Fruit fly (Drosophila melanogaster) whole organism, embryonic: ENCODE data around the gene CG33791.

Source experiments
- Adf1 ChIP-seq: fragments of 200-800 bp; sonication (Bioruptor generic); IDR thresholded peaks from 2 replicates; pipeline ENCODE4 v1.3.6; 2022; ENCODE audit warnings: missing biosample characterization, missing genetic modification characterization
- Bgb ChIP-seq: fragments of 200-800 bp; sonication (Bioruptor generic); IDR thresholded peaks from 2 replicates; pipeline ENCODE4 v1.3.6; 2022; ENCODE audit warnings: missing biosample characterization, missing genetic modification characterization; ENCODE audit not compliant: partially characterized antibody
- C15 ChIP-seq: fragments of 200-800 bp; sonication (Bioruptor generic); IDR thresholded peaks from 3 replicates; pipeline ENCODE4 v1.3.6; 2022; ENCODE audit warnings: missing biosample characterization, missing genetic modification characterization
- CG10267 ChIP-seq: fragments of 200-800 bp; sonication (Bioruptor generic); optimal IDR thresholded peaks from 2 replicates; lab custom pipeline; 2018; ENCODE audit warnings: missing biosample characterization, mild to moderate bottlenecking, missing genetic modification characterization, moderate library complexity
- CG10366 ChIP-seq: fragments of 200-800 bp; sonication (Bioruptor generic); IDR thresholded peaks from 2 replicates; pipeline ENCODE4 v1.3.6; 2022; ENCODE audit warnings: missing biosample characterization, missing genetic modification characterization
- CG10543 ChIP-seq: fragments of 200-800 bp; sonication (Bioruptor generic); optimal IDR thresholded peaks from 3 replicates; lab custom pipeline; 2017; ENCODE audit warnings: missing biosample characterization, mild to moderate bottlenecking, missing genetic modification characterization, moderate library complexity
- CG12155 ChIP-seq: fragments of 200-800 bp; sonication (Bioruptor generic); optimal IDR thresholded peaks from 3 replicates; lab custom pipeline; 2016; ENCODE audit warnings: missing biosample characterization, missing genetic modification characterization
- CG13624 ChIP-seq: fragments of 200-800 bp; sonication (Bioruptor generic); optimal IDR thresholded peaks from 2 replicates; lab custom pipeline; 2016; ENCODE audit warnings: missing biosample characterization, missing genetic modification characterization
- CG15514 ChIP-seq: fragments of 200-800 bp; sonication (Bioruptor generic); optimal IDR thresholded peaks from 3 replicates; lab custom pipeline; 2017; ENCODE audit warnings: missing biosample characterization, missing genetic modification characterization, mild to moderate bottlenecking, moderate library complexity, missing genetic modification reagents
- CG16779 ChIP-seq: fragments of 200-800 bp; sonication (Bioruptor generic); IDR thresholded peaks from 2 replicates; pipeline ENCODE4 v1.3.6; 2022; ENCODE audit warnings: missing biosample characterization, missing genetic modification characterization
- CG17829 ChIP-seq: fragments of 200-800 bp; optimal IDR thresholded peaks from 2 replicates; lab custom pipeline; 2019; ENCODE audit warnings: missing biosample characterization, mild to moderate bottlenecking, missing genetic modification characterization, moderate library complexity
- CG18619 ChIP-seq: fragments of 200-800 bp; sonication (Bioruptor generic); optimal IDR thresholded peaks from 3 replicates; lab custom pipeline; 2017; ENCODE audit warnings: missing biosample characterization, mild to moderate bottlenecking, missing genetic modification characterization
- CG30020 ChIP-seq: fragments of 200-800 bp; optimal IDR thresholded peaks from 2 replicates; lab custom pipeline; 2019; ENCODE audit warnings: missing biosample characterization, mild to moderate bottlenecking, missing genetic modification characterization, moderate library complexity
- CG3847 ChIP-seq: fragments of 200-800 bp; sonication (Bioruptor generic); IDR thresholded peaks from 2 replicates; pipeline ENCODE4 v1.3.6; 2022; ENCODE audit warnings: missing biosample characterization, missing genetic modification characterization
- CG4617 ChIP-seq: fragments of 200-800 bp; sonication (Bioruptor generic); optimal IDR thresholded peaks from 3 replicates; lab custom pipeline; 2016; ENCODE audit warnings: missing biosample characterization, missing genetic modification characterization, borderline replicate concordance
- CG6272 ChIP-seq: fragments of 200-800 bp; sonication (Bioruptor generic); IDR thresholded peaks from 2 replicates; pipeline ENCODE4 v1.3.6; 2022; ENCODE audit warnings: missing biosample characterization, missing genetic modification characterization
- CG7987 ChIP-seq: fragments of 200-800 bp; sonication (Bioruptor generic); optimal IDR thresholded peaks from 2 replicates; lab custom pipeline; 2018; ENCODE audit warnings: missing biosample characterization, mild to moderate bottlenecking, missing genetic modification characterization, moderate library complexity
- CG9932 ChIP-seq: fragments of 200-800 bp; sonication (Bioruptor generic); IDR thresholded peaks from 2 replicates; pipeline ENCODE4 v1.3.6; 2022; ENCODE audit warnings: missing biosample characterization, missing genetic modification characterization
- CoRest ChIP-seq: fragments of 200-800 bp; sonication (Bioruptor generic); optimal IDR thresholded peaks from 3 replicates; lab custom pipeline; 2018; ENCODE audit warnings: missing biosample characterization, mild to moderate bottlenecking, missing genetic modification characterization, moderate library complexity
- Dp ChIP-seq: fragments of 200-800 bp; sonication (Bioruptor generic); optimal IDR thresholded peaks from 2 replicates; lab custom pipeline; 2018; ENCODE audit warnings: missing biosample characterization, mild to moderate bottlenecking, missing genetic modification characterization, moderate library complexity
- Drgx ChIP-seq: fragments of 200-800 bp; sonication (Bioruptor generic); IDR thresholded peaks from 2 replicates; pipeline ENCODE4 v1.3.6; 2022; ENCODE audit warnings: missing biosample characterization, missing genetic modification characterization
- Gug ChIP-seq: fragments of 200-800 bp; sonication (Bioruptor generic); IDR thresholded peaks from 4 replicates; pipeline ENCODE4 v1.3.6; 2022; ENCODE audit warnings: missing biosample characterization, missing genetic modification characterization
- HLH4C ChIP-seq: fragments of 200-800 bp; sonication (Bioruptor generic); IDR thresholded peaks from 3 replicates; pipeline ENCODE4 v1.3.6; 2022; ENCODE audit warnings: missing biosample characterization, missing genetic modification characterization; ENCODE audit not compliant: partially characterized antibody
- Hmr ChIP-seq: fragments of 200-800 bp; sonication (Bioruptor generic); optimal IDR thresholded peaks from 3 replicates; lab custom pipeline; 2017; ENCODE audit warnings: mild to moderate bottlenecking, missing biosample characterization, missing genetic modification reagents, missing genetic modification characterization
- Hr3 ChIP-seq: fragments of 200-800 bp; sonication (Bioruptor generic); optimal IDR thresholded peaks from 3 replicates; lab custom pipeline; 2016; ENCODE audit warnings: missing biosample characterization, missing genetic modification characterization
- MESR4 ChIP-seq: fragments of 200-800 bp; sonication (Bioruptor generic); optimal IDR thresholded peaks from 2 replicates; lab custom pipeline; 2018; ENCODE audit warnings: missing biosample characterization, mild to moderate bottlenecking, missing genetic modification characterization, moderate library complexity
- Neu2 ChIP-seq: fragments of 200-800 bp; sonication (Bioruptor generic); optimal IDR thresholded peaks from 3 replicates; lab custom pipeline; 2016; ENCODE audit warnings: missing biosample characterization, missing genetic modification characterization, borderline replicate concordance
- Nf-YC ChIP-seq: fragments of 200-800 bp; optimal IDR thresholded peaks from 3 replicates; lab custom pipeline; 2019; ENCODE audit warnings: missing biosample characterization, mild to moderate bottlenecking, missing genetic modification characterization, moderate library complexity
- Opbp ChIP-seq: fragments of 200-800 bp; sonication (Bioruptor generic); IDR thresholded peaks from 3 replicates; pipeline ENCODE4 v1.3.6; 2022; ENCODE audit warnings: missing biosample characterization, missing genetic modification characterization; ENCODE audit not compliant: partially characterized antibody
- Pdp1 ChIP-seq, 2 experiments: fragments of 200-800 bp; sonication (Bioruptor generic); optimal IDR thresholded peaks; 3 replicates each; lab custom pipeline; 2016; ENCODE audit warnings: missing biosample characterization in 2 of 2, missing genetic modification characterization in 2 of 2, mild to moderate bottlenecking in 1 of 2, moderate library complexity in 1 of 2
- Sry-β ChIP-seq: fragments of 200-800 bp; sonication (Bioruptor generic); optimal IDR thresholded peaks from 2 replicates; lab custom pipeline; 2018; ENCODE audit warnings: missing biosample characterization, mild to moderate bottlenecking, missing genetic modification characterization, moderate library complexity
- Sry-δ ChIP-seq: fragments of 200-800 bp; sonication (Bioruptor generic); optimal IDR thresholded peaks from 2 replicates; lab custom pipeline; 2016; ENCODE audit warnings: missing biosample characterization, missing genetic modification characterization
- az2 ChIP-seq: fragments of 200-800 bp; sonication (Bioruptor generic); optimal IDR thresholded peaks from 3 replicates; lab custom pipeline; 2016; ENCODE audit warnings: missing biosample characterization, missing genetic modification characterization
- bsh ChIP-seq, 2 experiments: fragments of 200-800 bp; sonication (Bioruptor generic); optimal IDR thresholded peaks; 2 replicates each; lab custom pipeline; 2017 to 2018; ENCODE audit warnings: mild to moderate bottlenecking in 2 of 2, missing biosample characterization in 2 of 2, missing genetic modification characterization in 2 of 2, moderate library complexity in 1 of 2
- cwo ChIP-seq: fragments of 200-800 bp; sonication (Bioruptor generic); optimal IDR thresholded peaks from 3 replicates; lab custom pipeline; 2017; ENCODE audit warnings: missing biosample characterization, missing genetic modification characterization, mild to moderate bottlenecking, moderate library complexity, missing genetic modification reagents
- gsb-n ChIP-seq: fragments of 200-800 bp; sonication (Bioruptor generic); optimal IDR thresholded peaks from 3 replicates; lab custom pipeline; 2018; ENCODE audit warnings: missing biosample characterization, mild to moderate bottlenecking, missing genetic modification characterization
- hkb ChIP-seq, 2 experiments: fragments of 200-800 bp in 1 of 2; fragments of >200 bp in 1 of 2; sonication (Bioruptor generic) in 1 of 2; IDR thresholded peaks in 1 of 2; optimal IDR thresholded peaks in 1 of 2; 2 replicates each; pipeline versions ENCODE4 v1.3.6 to Lab custom; 2017 to 2022; ENCODE audit warnings: missing biosample characterization in 1 of 2, missing genetic modification characterization in 1 of 2
- ind ChIP-seq: fragments of 200-800 bp; sonication (Bioruptor generic); optimal IDR thresholded peaks from 3 replicates; lab custom pipeline; 2016; ENCODE audit warnings: missing biosample characterization, missing genetic modification characterization
- insv ChIP-seq, 2 experiments: fragments of 200-800 bp; sonication (Bioruptor generic); optimal IDR thresholded peaks; 3 replicates each; lab custom pipeline; 2016 to 2018; ENCODE audit warnings: missing biosample characterization in 2 of 2, missing genetic modification characterization in 2 of 2
- inv ChIP-seq: fragments of 200-800 bp; sonication (Bioruptor generic); IDR thresholded peaks from 2 replicates; pipeline ENCODE4 v1.3.6; 2022; ENCODE audit warnings: missing biosample characterization, missing genetic modification characterization; ENCODE audit not compliant: partially characterized antibody
- luna ChIP-seq: fragments of 200-800 bp; sonication (Bioruptor generic); optimal IDR thresholded peaks from 2 replicates; lab custom pipeline; 2016; ENCODE audit warnings: missing biosample characterization, missing genetic modification characterization
- mam ChIP-seq: fragments of 200-800 bp; sonication (Bioruptor generic); optimal IDR thresholded peaks from 3 replicates; lab custom pipeline; 2016; ENCODE audit warnings: missing biosample characterization, missing genetic modification characterization
- phol ChIP-seq: fragments of 200-800 bp; sonication (Bioruptor generic); optimal IDR thresholded peaks from 3 replicates; lab custom pipeline; 2018; ENCODE audit warnings: missing biosample characterization, mild to moderate bottlenecking, missing genetic modification characterization, moderate library complexity
- pzg ChIP-seq: fragments of 200-800 bp; sonication (Bioruptor generic); optimal IDR thresholded peaks from 3 replicates; lab custom pipeline; 2018; ENCODE audit warnings: missing biosample characterization, mild to moderate bottlenecking, missing genetic modification characterization, moderate library complexity
- row ChIP-seq: fragments of 200-800 bp; sonication (Bioruptor generic); IDR thresholded peaks from 3 replicates; pipeline ENCODE4 v1.3.6; 2022; ENCODE audit warnings: missing biosample characterization, missing genetic modification characterization
- sens ChIP-seq: fragments of 200-800 bp; sonication (Bioruptor generic); peaks from one replicate; lab custom pipeline; 2016; ENCODE audit warnings: missing biosample characterization, missing genetic modification characterization
- sisA ChIP-seq: fragments of 200-800 bp; sonication (Bioruptor generic); IDR thresholded peaks from 2 replicates; pipeline ENCODE4 v1.3.6; 2022; ENCODE audit warnings: missing biosample characterization, missing genetic modification characterization
- zen ChIP-seq: fragments of 200-800 bp; sonication (Bioruptor generic); optimal IDR thresholded peaks from 3 replicates; lab custom pipeline; 2018; ENCODE audit warnings: missing biosample characterization, mild to moderate bottlenecking, missing genetic modification characterization, moderate library complexity

CG33791 gene

dm6 chr3L:1618116-1618727 is 15.5 kb downstream of the CG33791 start, which contains the start of the genes CG13926, ABCB7 and CG33230 (continued):
- TF ChIP-seq CG10366 (GFP tag; lab: Robert Waterston, UW) (no peak), Nf-YC (tag; lab: Kevin White, UChicago) (peak; percentile 46), CG9932 (GFP tag; lab: Robert Waterston, UW) (peak; percentile 53; the same call in 1 of the 2 replicates), ind (GFP tag; lab: Kevin White, UChicago) (peak; percentile 27), CG18619 (peak; percentile 14), sens (GFP tag; lab: Kevin White, UChicago) (peak; percentile 83), Bgb (GFP tag; lab: Robert Waterston, UW) (peak; percentile 47), Hr3 (GFP tag; lab: Kevin White, UChicago) (no peak), CG7987 (GFP tag; lab: Kevin White, UChicago) (no peak), CG10267 (peak; percentile 39), CG4617 (GFP tag; lab: Kevin White, UChicago) (peak; percentile 71), Pdp1 (GFP tag; optimal IDR thresholded peaks at IDR 0.05; lab: Kevin White, UChicago) (peak; percentile 39 to 77), Drgx (0 out of 2 replicates have a peak, but pooled peaks have one; percentile 12), CG16779 (GFP tag; lab: Robert Waterston, UW) (no peak), pzg (GFP tag; lab: Kevin White, UChicago) (peak; percentile 54), sisA (GFP tag; lab: Robert Waterston, UW) (0 out of 2 replicates have a peak, but pooled peaks have one; percentile 19), CG3847 (peak; percentile 38; the same call in 1 of the 2 replicates), bsh (GFP tag; optimal IDR thresholded peaks at IDR 0.05; lab: Kevin White, UChicago) (no peak), CG13624 (peak; percentile 35), CG15514 (GFP tag; lab: Kevin White, UChicago) (peak; percentile 99), CG12155 (peak; percentile 38), gsb-n (tag; lab: Kevin White, UChicago) (peak; percentile 83), Neu2 (no peak), az2 (GFP tag; lab: Kevin White, UChicago) (peak; percentile 8), CG30020 (tag; lab: Kevin White, UChicago) (no peak), HLH4C (0 out of 3 replicates have a peak, but pooled peaks have one; percentile 34), MESR4 (peak; percentile 54), CG10543 (GFP tag; lab: Kevin White, UChicago) (peak; percentile 61), Hmr (GFP tag; lab: Kevin White, UChicago) (peak; percentile 31), Sry-δ (GFP tag; lab: Kevin White, UChicago) (peak; percentile 43), Opbp (no peak), zen (tag; lab: Kevin White, UChicago) (peak; percentile 15), Dp (GFP tag; lab: Kevin White, UChicago) (peak; percentile 14), CG6272 (GFP tag; lab: Robert Waterston, UW) (no peak), CoRest (tag; lab: Kevin White, UChicago) (peak; percentile 52), cwo (GFP tag; lab: Kevin White, UChicago) (peak; percentile 50), hkb (optimal IDR thresholded peaks at IDR 0.05; lab: Kevin White, UChicago) (peak; percentile 75), hkb (GFP tag; IDR thresholded peaks at IDR 0.05; lab: Robert Waterston, UW) (no peak), Adf1 (GFP tag; lab: Robert Waterston, UW) (peak; percentile 20; the same call in 1 of the 2 replicates), C15 (GFP tag; lab: Robert Waterston, UW) (no peak), Sry-β (GFP tag; lab: Kevin White, UChicago) (peak; percentile 93), luna (no peak), phol (tag; lab: Kevin White, UChicago) (peak; percentile 52), mam (GFP tag; lab: Kevin White, UChicago) (peak; percentile 57), row (GFP tag; lab: Robert Waterston, UW) (peak; percentile 92), inv (GFP tag; lab: Robert Waterston, UW) (peak; percentile 20; the same call in 1 of the 2 replicates), CG17829 (tag; lab: Kevin White, UChicago) (peak; percentile 34), Gug (GFP tag; lab: Robert Waterston, UW) (peak; percentile 43; the same call in 1 of the 4 replicates), insv (GFP tag; optimal IDR thresholded peaks at IDR 0.05; lab: Kevin White, UChicago) (no peak)
- TF ChIP-seq, all 482 proteins: peak for 124
